ENCODE assay signal across 2 worm cellular contexts in the genomic region with DNA sequence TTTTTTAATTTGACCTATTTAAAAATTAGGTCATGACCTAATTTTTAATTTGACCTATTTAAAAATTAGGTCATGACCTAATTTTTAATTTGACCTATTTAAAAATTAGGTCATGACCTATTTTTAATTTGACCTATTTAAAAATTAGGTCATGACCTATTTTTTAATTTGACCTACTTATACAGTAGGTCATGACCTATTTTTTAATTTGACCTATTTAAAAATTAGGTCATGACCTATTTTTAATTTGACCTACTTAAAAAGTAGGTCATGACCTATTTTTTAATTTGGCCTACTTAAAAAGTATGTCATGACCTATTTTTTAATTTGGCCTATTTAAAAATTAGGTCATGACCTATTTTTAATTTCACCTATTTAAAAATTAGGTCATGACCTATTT.
TF ChIP-seq lines count a peak whose summit lies in the region.

No protein-coding gene starts in this region.

TF ChIP-seq in whole organism, L1 larva, 84 proteins besides CTCF, POLR2A, EP300 and RAD21:
- peak; percentile 88 for TF ChIP-seq nhr-85 (tag; lab: Kevin White, UChicago)

TF ChIP-seq in whole organism, young adult, 124 proteins besides CTCF, POLR2A, EP300 and RAD21:
- TF ChIP-seq madf-6 (GFP tag; IDR thresholded peaks at IDR 0.05; lab: Robert Waterston, UW) (peak; percentile 69), madf-8 (GFP tag; conservative IDR thresholded peaks at IDR 0.05; lab: Robert Waterston, UW) (peak; percentile 41; the same call in 1 of the 2 replicates)
